Fruit fly (Drosophila melanogaster): ENCODE measurements around the gene fd96Ca.

The fd96Ca gene

DNA sequence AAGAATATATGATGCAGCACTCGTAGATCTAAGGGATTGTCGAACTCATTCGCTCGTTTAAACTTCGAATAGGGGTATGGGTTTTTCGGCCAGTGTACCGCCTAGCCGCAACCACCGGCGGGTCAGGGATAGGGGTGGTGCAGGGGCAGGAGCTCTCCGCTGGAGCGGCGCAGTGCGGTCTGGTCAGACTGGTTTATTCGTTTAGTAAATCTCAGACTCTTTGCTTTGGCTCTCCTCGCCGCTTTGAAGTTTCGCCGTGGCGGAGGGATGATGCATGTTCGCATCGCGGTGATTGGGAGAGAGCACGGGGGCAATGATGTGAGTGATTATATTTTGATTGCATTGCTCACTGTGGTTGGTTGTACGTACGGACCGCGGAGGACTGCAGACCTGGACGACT, at the start of gene fd96Ca:
fd96Ca (plus strand) TSS at position 337 of the 400 bp plus-strand sequence.
- no peak for TF ChIP-seq CG8478 (optimal IDR thresholded peaks at IDR 0.05)
- TF ChIP-seq CTCF (optimal IDR thresholded peaks at IDR 0.05): no peak

- TF ChIP-seq CTCF (optimal IDR thresholded peaks at IDR 0.05) (no peak), CG8478 (optimal IDR thresholded peaks at IDR 0.05) (no peak)
Measured at dm6 chr3R:25032686-25033085, 49.8 kb upstream of the fd96Ca start.

- TF ChIP-seq CG8478 (optimal IDR thresholded peaks at IDR 0.05) (no peak), CTCF (optimal IDR thresholded peaks at IDR 0.05) (peak in 1 of 2 experiments; percentile 18)
Measured at dm6 chr3R:25033142-25033586, 49.3 kb upstream of the fd96Ca start, which contains the start of gene Smg6. Smg6 (minus strand) TSS chr3R:25033465.

DNA sequence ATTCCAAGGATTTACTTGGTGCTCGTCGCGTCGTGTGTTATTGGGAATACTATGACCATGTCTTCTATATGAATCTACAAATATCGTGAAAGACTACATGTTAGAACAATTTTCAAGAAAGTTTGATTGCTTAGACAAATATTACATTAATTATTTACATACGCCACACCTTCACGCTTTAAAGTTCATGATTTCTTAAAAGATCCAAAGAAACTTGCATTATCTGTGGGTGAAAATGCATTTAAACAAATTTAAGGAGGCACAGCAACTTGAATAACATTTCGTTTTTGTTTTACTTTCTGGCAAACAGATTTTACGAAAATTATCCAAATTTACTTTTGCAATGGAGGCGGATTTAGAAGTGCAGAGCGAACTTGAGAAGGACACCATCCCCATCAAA, 45.8 kb upstream of the fd96Ca start, which contains the start of gene CG31115:
CG31115 (plus strand) TSS at position 301 of the 400 bp plus-strand sequence.
- TF ChIP-seq CTCF (optimal IDR thresholded peaks at IDR 0.05) (no peak), CG8478 (optimal IDR thresholded peaks at IDR 0.05) (no peak)

DNA sequence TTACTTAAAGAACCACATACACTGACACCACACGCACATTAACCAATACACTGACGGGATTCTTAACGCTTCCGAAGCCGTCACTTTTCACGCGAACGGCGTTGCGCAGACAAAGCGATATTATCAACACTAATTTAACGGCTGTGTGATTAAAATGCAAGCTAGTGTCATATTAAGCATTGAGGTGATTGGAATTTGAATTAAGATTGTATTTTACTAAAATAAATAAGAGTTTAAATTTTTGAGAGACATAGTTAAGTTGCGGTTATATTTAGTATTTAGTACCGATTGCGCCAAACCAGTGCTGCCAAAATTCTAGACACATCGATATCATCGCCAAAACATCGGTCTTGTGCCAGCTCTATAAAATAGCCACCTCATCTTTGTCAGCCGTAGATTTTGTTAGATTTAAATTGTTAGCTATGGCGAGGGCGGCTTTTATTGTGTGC, 43.4 kb upstream of the fd96Ca start, which contains the start of the genes Ythdf and bai:
Ythdf (minus strand) TSS at position 222 of the 449 bp plus-strand sequence.
bai (plus strand) TSS at position 347 of the 449 bp plus-strand sequence.
- TF ChIP-seq CTCF (optimal IDR thresholded peaks at IDR 0.05): no peak
- TF ChIP-seq CG8478 (optimal IDR thresholded peaks at IDR 0.05): no peak

DNA sequence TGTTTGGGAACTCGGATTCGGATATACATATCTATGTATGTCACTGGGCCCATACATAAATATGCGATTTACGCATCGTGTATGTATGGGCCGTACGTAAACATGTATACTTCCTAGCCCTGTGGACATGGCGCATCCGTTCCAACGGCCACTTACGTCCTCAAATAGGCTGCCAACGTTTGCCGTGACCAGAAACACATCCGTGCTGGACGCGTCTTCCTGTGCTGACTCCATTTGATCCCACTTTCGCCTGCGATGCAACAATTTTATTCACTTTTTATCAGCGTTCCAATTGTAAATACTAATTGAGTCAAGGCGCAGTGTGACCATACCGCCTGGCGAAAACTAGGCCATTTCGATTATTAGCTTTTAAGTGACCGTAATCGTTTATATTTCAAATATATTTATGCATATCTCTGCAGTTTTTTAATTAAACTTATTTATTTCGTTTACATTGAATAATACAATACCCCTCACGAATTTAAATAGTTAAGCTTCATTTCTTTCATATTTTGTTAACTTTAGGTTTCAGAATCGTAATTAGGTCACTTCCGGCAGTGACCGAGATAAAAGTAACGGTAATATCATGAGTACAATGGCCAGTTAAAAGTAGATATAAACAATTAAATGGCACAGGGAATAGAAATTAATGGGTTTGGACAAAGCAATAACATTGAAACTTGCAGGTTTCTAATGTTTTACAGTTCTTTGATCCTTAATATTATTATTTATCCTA, 37.5 kb upstream of the fd96Ca start, which contains the start of gene 5PtaseI:
5PtaseI (minus strand) TSS at position 336 of the 736 bp plus-strand sequence.
- TF ChIP-seq CG8478 (optimal IDR thresholded peaks at IDR 0.05) (no peak), CTCF (optimal IDR thresholded peaks at IDR 0.05) (no peak)

DNA sequence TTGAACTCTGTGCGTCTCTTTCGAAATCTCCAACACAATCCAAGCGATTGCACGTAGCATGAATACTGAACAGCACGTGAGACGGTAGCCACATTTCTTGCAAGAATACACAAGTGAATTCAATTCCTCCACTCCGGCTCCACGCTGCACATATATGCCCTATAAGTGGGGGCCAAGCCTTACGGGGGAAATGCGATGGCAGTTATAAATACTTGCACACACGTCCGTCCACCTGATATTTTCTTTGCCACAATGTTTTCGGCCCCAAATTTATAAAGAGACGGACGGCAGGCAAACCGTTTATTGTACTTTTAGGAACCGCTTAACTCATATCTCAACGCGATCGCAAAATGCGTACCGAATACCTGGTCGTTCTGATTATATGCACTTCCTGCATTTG, 36.5 kb upstream of the fd96Ca start, which contains the start of gene CG11786:
CG11786 (plus strand) TSS at position 301 of the 400 bp plus-strand sequence.
- TF ChIP-seq CTCF (optimal IDR thresholded peaks at IDR 0.05): no peak
- TF ChIP-seq CG8478 (optimal IDR thresholded peaks at IDR 0.05): no peak

dm6 chr3R:25047504-25047903, 35.0 kb upstream of the fd96Ca start, which contains the start of gene CG11790:
CG11790 (plus strand) TSS chr3R:25047706.
- TF ChIP-seq CG8478 (optimal IDR thresholded peaks at IDR 0.05): no peak
- no peak for TF ChIP-seq CTCF (optimal IDR thresholded peaks at IDR 0.05)

dm6 chr3R:25049383-25049741, 33.1 kb upstream of the fd96Ca start, which contains the start of gene CG11791:
CG11791 (plus strand) TSS chr3R:25049616.
- TF ChIP-seq CG8478 (optimal IDR thresholded peaks at IDR 0.05) (no peak), CTCF (optimal IDR thresholded peaks at IDR 0.05) (no peak)

DNA sequence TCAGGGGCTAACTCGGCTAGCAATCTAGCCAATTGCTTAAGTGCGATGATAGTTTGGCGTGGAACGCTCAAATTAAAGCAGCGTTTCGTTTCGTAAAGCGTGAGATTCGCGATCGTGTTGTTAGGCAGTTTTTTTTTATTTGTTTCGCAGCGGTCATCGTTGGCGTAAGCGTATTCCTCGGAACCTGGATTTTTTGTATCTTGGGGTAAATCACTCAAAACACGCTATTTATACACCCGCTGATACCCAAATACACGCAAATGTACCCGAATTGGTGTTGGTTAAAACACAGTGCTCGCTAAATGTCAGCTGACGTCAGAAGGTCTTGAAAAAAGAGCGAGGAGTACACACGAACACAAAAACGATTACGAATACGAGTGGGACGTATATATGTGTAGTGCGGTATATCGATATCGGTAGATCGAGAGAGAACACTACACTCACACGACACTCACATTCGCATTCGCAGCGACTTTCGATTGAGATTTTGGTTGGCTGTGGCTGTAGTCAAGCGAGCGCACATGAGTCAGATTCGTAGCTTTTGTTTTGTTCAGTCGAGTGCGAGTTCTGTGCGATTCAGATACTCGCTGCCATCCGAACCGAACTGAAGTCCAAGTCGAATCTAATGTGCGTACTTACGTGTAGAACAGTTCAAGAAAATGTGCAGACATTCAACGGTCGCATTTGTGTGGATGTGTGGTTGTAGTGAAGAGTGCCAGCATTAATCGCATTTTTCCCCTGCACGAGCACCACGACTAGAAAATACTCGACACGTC, 32.6 kb upstream of the fd96Ca start:
- TF ChIP-seq CG8478 (optimal IDR thresholded peaks at IDR 0.05): no peak
- no peak for TF ChIP-seq CTCF (optimal IDR thresholded peaks at IDR 0.05)

DNA sequence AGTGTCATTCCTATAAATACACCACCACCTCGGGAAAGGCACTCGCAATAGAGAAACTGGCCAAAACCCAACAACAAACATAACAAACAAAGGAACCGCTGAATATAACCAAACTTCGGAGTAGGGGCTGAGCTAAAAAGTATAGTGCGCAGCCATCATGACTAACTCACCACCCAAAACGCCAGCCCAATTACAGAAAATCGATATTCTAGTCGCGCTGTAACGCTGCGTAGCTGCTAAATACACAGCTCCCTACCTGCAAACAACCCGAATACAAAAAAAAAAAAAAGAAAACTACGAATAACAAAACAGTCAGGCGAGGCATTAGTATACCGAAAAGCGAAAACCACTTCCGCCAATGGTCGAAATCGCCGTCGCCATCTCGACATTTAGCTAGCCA, 31.8 kb upstream of the fd96Ca start:
- no peak for TF ChIP-seq CG8478 (optimal IDR thresholded peaks at IDR 0.05)
- TF ChIP-seq CTCF (optimal IDR thresholded peaks at IDR 0.05): no peak

DNA sequence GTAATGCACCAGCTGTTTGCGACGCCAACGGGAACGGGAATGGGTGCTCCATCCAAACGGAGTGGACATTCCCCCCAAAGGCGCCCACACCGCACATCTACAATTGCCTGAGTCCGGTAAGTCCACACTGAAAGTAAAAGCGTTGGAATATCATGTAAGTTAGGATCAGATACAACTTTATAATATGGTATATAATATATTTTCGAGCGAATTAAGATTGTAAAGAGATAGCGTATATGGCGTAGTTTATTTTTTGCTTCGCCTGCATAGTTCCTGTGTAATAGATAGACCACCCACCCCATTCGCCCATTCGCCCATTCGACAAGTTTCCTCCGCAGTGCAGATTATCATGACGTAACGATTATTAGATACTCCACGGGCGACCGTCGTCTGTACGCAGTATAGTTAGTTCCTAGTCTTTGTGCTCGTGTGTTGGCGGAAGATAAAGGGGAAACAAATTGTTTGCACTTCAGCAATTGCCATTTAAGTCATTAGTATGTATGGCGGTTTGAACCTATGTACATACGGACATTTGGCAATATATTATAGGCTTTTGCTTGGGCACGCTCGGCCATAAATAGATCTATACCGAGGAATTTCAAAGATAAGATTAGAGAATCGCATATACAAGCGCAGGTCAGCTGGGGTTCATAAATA, 30.9 kb upstream of the fd96Ca start:
- TF ChIP-seq CTCF (optimal IDR thresholded peaks at IDR 0.05) (no peak), CG8478 (optimal IDR thresholded peaks at IDR 0.05) (no peak)

DNA sequence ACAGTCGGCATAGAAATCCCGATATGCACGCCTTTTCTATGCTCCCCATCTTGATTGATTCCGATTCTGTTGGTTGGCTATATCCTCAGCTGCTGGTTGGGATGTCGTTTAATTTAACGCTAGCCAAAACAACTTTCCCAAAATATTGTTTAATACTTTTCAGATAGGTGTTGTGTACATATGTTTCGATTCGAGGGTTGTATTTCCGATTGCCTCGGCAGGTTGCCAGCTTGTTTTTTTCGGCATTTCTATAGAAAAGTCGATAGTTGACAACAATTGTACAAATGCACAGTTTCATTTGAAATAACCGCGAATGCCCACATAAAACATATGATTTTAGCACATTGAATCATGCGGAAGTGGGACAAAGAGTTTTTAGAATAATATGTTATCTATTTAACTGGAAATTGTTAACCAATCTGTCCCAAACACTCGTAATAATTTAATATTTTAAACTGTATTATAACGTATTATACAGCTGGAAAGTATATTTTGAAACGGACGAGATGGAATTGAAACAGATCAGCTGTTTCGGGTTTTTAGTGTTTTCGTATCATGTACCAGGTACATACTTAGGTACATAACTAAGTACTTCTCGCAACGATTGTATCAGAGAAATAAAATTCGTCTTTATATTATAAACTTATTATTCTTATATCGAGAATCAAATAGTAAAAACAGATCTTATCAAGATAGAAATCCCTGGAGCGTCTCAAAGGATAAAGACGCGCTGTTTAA, 27.9 kb upstream of the fd96Ca start, which contains the start of gene CG31109:
CG31109 (minus strand) TSS at position 203 of the 738 bp plus-strand sequence.
- TF ChIP-seq CG8478 (optimal IDR thresholded peaks at IDR 0.05): no peak
- TF ChIP-seq CTCF (optimal IDR thresholded peaks at IDR 0.05): no peak

- TF ChIP-seq CG8478 (optimal IDR thresholded peaks at IDR 0.05) (no peak), CTCF (optimal IDR thresholded peaks at IDR 0.05) (no peak)
Measured at dm6 chr3R:25056016-25056415, 26.5 kb upstream of the fd96Ca start, which contains the start of the genes CG31111 and stac. CG31111 (minus strand) TSS chr3R:25056177. stac (plus strand) TSS chr3R:25056286.
